Worm (Caenorhabditis elegans) whole organism, early embryonic: ENCODE data around the gene txt-9.
A peak's percentile ranks its signal among the peaks of the same experiment; 100 is the strongest.

Experiments
- ama-1 ChIP-seq: fragments of 150-350 bp; optimal IDR thresholded peaks from 2 replicates; lab custom pipeline; 2014
- ceh-13 ChIP-seq: fragments of 200-800 bp; sonication (Bioruptor generic); optimal IDR thresholded peaks from 2 replicates; lab custom pipeline; 2018; ENCODE audit warnings: mild to moderate bottlenecking, missing genetic modification characterization, missing compliant biosample characterization
- ceh-36 ChIP-seq: sonication (generic microtip); optimal IDR thresholded peaks from 2 replicates; lab custom pipeline; 2016; ENCODE audit warnings: missing genetic modification characterization, inconsistent platforms, missing compliant biosample characterization
- ets-7 ChIP-seq: sonication (generic microtip); optimal IDR thresholded peaks from 2 replicates; lab custom pipeline; 2016; ENCODE audit warnings: missing genotype, missing genetic modification characterization, missing compliant biosample characterization
- tbx-37 ChIP-seq: fragments of 200-800 bp; sonication (Bioruptor generic); conservative IDR thresholded peaks from 2 replicates; pipeline ENCODE4 v1.3.6; 2022; ENCODE audit warnings: missing genetic modification reagents, missing genetic modification characterization, missing compliant biosample characterization
- tra-4 ChIP-seq: sonication (generic microtip); optimal IDR thresholded peaks from 2 replicates; lab custom pipeline; 2017; ENCODE audit warnings: missing genetic modification characterization, missing compliant biosample characterization

DNA sequence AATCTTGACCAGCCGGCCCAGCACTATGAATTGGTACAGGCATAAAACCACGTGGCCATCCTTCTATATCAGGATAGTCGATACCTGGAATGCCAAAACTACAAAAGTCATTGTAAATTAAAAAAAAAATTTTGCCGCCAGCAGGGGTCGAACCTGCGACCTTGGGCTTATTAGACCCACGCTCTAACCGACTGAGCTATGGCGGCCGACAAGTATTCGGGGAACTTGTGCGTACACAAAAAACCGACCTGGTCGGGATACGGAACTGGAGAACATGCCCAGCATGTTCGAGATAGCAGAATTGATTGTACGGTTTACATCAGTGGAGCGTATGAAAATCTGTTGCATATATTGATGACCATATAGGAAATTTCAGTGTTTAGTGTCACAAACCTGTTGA, 28.3 kb upstream of the txt-9 start:
- TF ChIP-seq ama-1 (lab: Kevin White, UChicago) (no peak), ets-7 (tag; lab: Kevin White, UChicago) (no peak), ceh-13 (GFP tag; lab: Kevin White, UChicago) (peak; percentile 53), tbx-37 (no peak; the same call in 1 of the 2 replicates), ceh-36 (tag; lab: Kevin White, UChicago) (peak; percentile 54), tra-4 (tag; lab: Kevin White, UChicago) (no peak)
